Fruit fly (Drosophila melanogaster): ENCODE results near the gene jus.

jus gene

dm6 chr3R:29151621-29152092 lies 43.1 kb downstream of the jus start, which contains the start of gene eIF2D (continued):
- TF ChIP-seq CG7368 (GFP tag; optimal IDR thresholded peaks at IDR 0.05) (no peak), CG8632 (GFP tag; optimal IDR thresholded peaks at IDR 0.05) (no peak), Sox14 (GFP tag; optimal IDR thresholded peaks at IDR 0.05) (peak; percentile 63), Lpt (GFP tag; optimal IDR thresholded peaks at IDR 0.05) (no peak), lz (GFP tag; optimal IDR thresholded peaks at IDR 0.05) (peak; percentile 66), esn (GFP tag; optimal IDR thresholded peaks at IDR 0.05) (peak; percentile 80), CG6808 (GFP tag; optimal IDR thresholded peaks at IDR 0.05) (no peak), cyc (GFP tag; optimal IDR thresholded peaks at IDR 0.05) (peak; percentile 50)

- TF ChIP-seq cyc (GFP tag; optimal IDR thresholded peaks at IDR 0.05) (peak; percentile 24), dac (GFP tag; optimal IDR thresholded peaks at IDR 0.05) (no peak), Hr39 (GFP tag; optimal IDR thresholded peaks at IDR 0.05) (peak; percentile 94), OdsH (GFP tag; optimal IDR thresholded peaks at IDR 0.05) (no peak), Sox14 (GFP tag; optimal IDR thresholded peaks at IDR 0.05) (peak; percentile 89), Ets21C (GFP tag; optimal IDR thresholded peaks at IDR 0.05) (no peak), CG3032 (tag; optimal IDR thresholded peaks at IDR 0.05) (no peak), Eip75B (GFP tag; optimal IDR thresholded peaks at IDR 0.05) (peak; percentile 80), CG8632 (GFP tag; optimal IDR thresholded peaks at IDR 0.05) (no peak), CG11762 (GFP tag; optimal IDR thresholded peaks at IDR 0.05; ENCODE audit: insufficient read depth) (no peak), ss (GFP tag; optimal IDR thresholded peaks at IDR 0.05) (peak in 1 of 2 experiments; percentile 27), fd59A (GFP tag; optimal IDR thresholded peaks at IDR 0.05) (no peak), Sox102F (GFP tag; optimal IDR thresholded peaks at IDR 0.05) (no peak), Hr38 (GFP tag; optimal IDR thresholded peaks at IDR 0.05) (no peak), esn (GFP tag; optimal IDR thresholded peaks at IDR 0.05) (peak; percentile 33), achi (GFP tag; optimal IDR thresholded peaks at IDR 0.05) (peak; percentile 100), CG10669 (GFP tag; optimal IDR thresholded peaks at IDR 0.05) (no peak), net (GFP tag; optimal IDR thresholded peaks at IDR 0.05) (no peak), CG9139 (GFP tag; optimal IDR thresholded peaks at IDR 0.05) (no peak), CG11294 (GFP tag; IDR thresholded peaks at IDR 0.05) (no peak), Sox15 (GFP tag; optimal IDR thresholded peaks at IDR 0.05) (no peak), fkh (GFP tag; optimal IDR thresholded peaks at IDR 0.05) (no peak), spab (GFP tag; optimal IDR thresholded peaks at IDR 0.05) (no peak), svp (GFP tag) (peak; percentile 96), Lpt (GFP tag; optimal IDR thresholded peaks at IDR 0.05) (no peak), CG31627 (GFP tag; optimal IDR thresholded peaks at IDR 0.05) (peak; percentile 12), CG4318 (GFP tag; optimal IDR thresholded peaks at IDR 0.05) (no peak), Met (GFP tag; optimal IDR thresholded peaks at IDR 0.05) (no peak), CG16779 (tag; optimal IDR thresholded peaks at IDR 0.05) (no peak), Hr4 (GFP tag; optimal IDR thresholded peaks at IDR 0.05) (no peak), CG6163 (GFP tag; IDR thresholded peaks at IDR 0.05) (peak; percentile 57; the same call in 2 of the 3 replicates), Smox (GFP tag; optimal IDR thresholded peaks at IDR 0.05) (no peak), topi (GFP tag; optimal IDR thresholded peaks at IDR 0.05) (no peak), lz (GFP tag; optimal IDR thresholded peaks at IDR 0.05) (peak; percentile 9), CG11902 (GFP tag; optimal IDR thresholded peaks at IDR 0.05) (no peak), CG6276 (GFP tag; optimal IDR thresholded peaks at IDR 0.05) (no peak), Gug (GFP tag; IDR thresholded peaks at IDR 0.05) (no peak), dsx (GFP tag; optimal IDR thresholded peaks at IDR 0.05; ENCODE audit: poor library complexity, severe bottlenecking) (no peak), CG6792 (GFP tag; optimal IDR thresholded peaks at IDR 0.05) (no peak), acj6 (GFP tag; optimal IDR thresholded peaks at IDR 0.05) (no peak), CG34406 (GFP tag; optimal IDR thresholded peaks at IDR 0.05) (no peak), CG6854 (GFP tag; optimal IDR thresholded peaks at IDR 0.05) (no peak), eg (GFP tag; IDR thresholded peaks at IDR 0.05) (no peak; the same call in 2 of the 3 replicates), CG6808 (GFP tag; optimal IDR thresholded peaks at IDR 0.05) (no peak), Eip78C (GFP tag) (peak; percentile 36), salr (GFP tag; optimal IDR thresholded peaks at IDR 0.05) (no peak), CG1621 (tag; optimal IDR thresholded peaks at IDR 0.05) (peak; percentile 93)
Observed at dm6 chr3R:29148072-29148471, 46.7 kb downstream of the jus start, which contains the start of the genes CG11882 and Pglym78. Gene CG11882 (minus strand): TSS chr3R:29148172. Gene Pglym78 (plus strand): TSS chr3R:29148248.

All from whole organism, prepupa.